ENCODE assay signal across 1 fruit fly cellular context in genomic region chr3L:3760395-3760997, dm6.
A peak's percentile ranks its signal among the peaks of the same experiment; 100 is the strongest.
TF ChIP-seq lines count a peak whose summit lies in the region.

No protein-coding gene starts in this region.

TF ChIP-seq in whole organism, embryonic, 481 proteins besides CTCF, POLR2A, EP300 and RAD21 (continued from another document):
- TF ChIP-seq CG2202 (tag; optimal IDR thresholded peaks at IDR 0.05; lab: Kevin White, UChicago) (no peak), ewg (GFP tag; optimal IDR thresholded peaks at IDR 0.05; lab: Kevin White, UChicago) (no peak), otp (GFP tag; IDR thresholded peaks at IDR 0.05; lab: Robert Waterston, UW) (no peak), vnd (GFP tag; IDR thresholded peaks at IDR 0.05; lab: Robert Waterston, UW; ENCODE audit: partially characterized antibody) (no peak), CG2678 (tag; optimal IDR thresholded peaks at IDR 0.05; lab: Kevin White, UChicago) (peak; percentile 60), CG11560 (tag; IDR thresholded peaks at IDR 0.05; lab: Robert Waterston, UW) (no peak), Ets97D (GFP tag; optimal IDR thresholded peaks at IDR 0.05; lab: Kevin White, UChicago) (no peak), scrt (GFP tag; optimal IDR thresholded peaks at IDR 0.05; lab: Kevin White, UChicago) (peak; percentile 25), Chrac-16 (GFP tag; optimal IDR thresholded peaks at IDR 0.05; lab: Kevin White, UChicago) (no peak), slou (GFP tag; optimal IDR thresholded peaks at IDR 0.05; lab: Kevin White, UChicago) (peak; percentile 19), CG17186 (GFP tag; optimal IDR thresholded peaks at IDR 0.05; lab: Kevin White, UChicago) (no peak), CG18619 (GFP tag; optimal IDR thresholded peaks at IDR 0.05; lab: Kevin White, UChicago) (peak; percentile 20), Rx (GFP tag; IDR thresholded peaks at IDR 0.05; lab: Robert Waterston, UW) (0 out of 2 replicates have a peak, but pooled peaks have one; percentile 30), CG31365 (tag; optimal IDR thresholded peaks at IDR 0.05; lab: Kevin White, UChicago) (no peak), Doc2 (GFP tag; IDR thresholded peaks at IDR 0.05; lab: Robert Waterston, UW) (no peak), Dp (GFP tag; optimal IDR thresholded peaks at IDR 0.05; lab: Kevin White, UChicago) (no peak), CkIIα-i1 (GFP tag; IDR thresholded peaks at IDR 0.05; lab: Robert Waterston, UW) (no peak), Hr51 (GFP tag; optimal IDR thresholded peaks at IDR 0.05; lab: Kevin White, UChicago) (peak in 1 of 2 experiments; percentile 63), Rfx (GFP tag; IDR thresholded peaks at IDR 0.05; lab: Robert Waterston, UW) (peak; percentile 71), nau (GFP tag; optimal IDR thresholded peaks at IDR 0.05; lab: Kevin White, UChicago) (peak; percentile 80), HLHmδ (GFP tag; optimal IDR thresholded peaks at IDR 0.05; lab: Kevin White, UChicago) (no peak), sug (tag; optimal IDR thresholded peaks at IDR 0.05; lab: Kevin White, UChicago) (peak; percentile 28), sima (GFP tag; optimal IDR thresholded peaks at IDR 0.05; lab: Kevin White, UChicago) (no peak), gce (GFP tag; IDR thresholded peaks at IDR 0.05; lab: Robert Waterston, UW) (no peak), kni (GFP tag; optimal IDR thresholded peaks at IDR 0.05; lab: Kevin White, UChicago) (no peak), CG6791 (GFP tag; IDR thresholded peaks at IDR 0.05; lab: Robert Waterston, UW; ENCODE audit: partially characterized antibody) (no peak), CG10267 (tag; optimal IDR thresholded peaks at IDR 0.05; lab: Kevin White, UChicago) (no peak), emc (GFP tag; optimal IDR thresholded peaks at IDR 0.05; lab: Kevin White, UChicago) (no peak), Opbp (GFP tag; IDR thresholded peaks at IDR 0.05; lab: Robert Waterston, UW; ENCODE audit: partially characterized antibody) (no peak), croc (GFP tag; conservative IDR thresholded peaks at IDR 0.05; lab: Robert Waterston, UW) (no peak), CG1602 (GFP tag; optimal IDR thresholded peaks at IDR 0.05; lab: Kevin White, UChicago) (no peak), Taf1 (GFP tag; IDR thresholded peaks at IDR 0.05; lab: Robert Waterston, UW) (no peak), Atf-2 (GFP tag; optimal IDR thresholded peaks at IDR 0.05; lab: Kevin White, UChicago) (no peak), Eip74EF (GFP tag; optimal IDR thresholded peaks at IDR 0.05; lab: Kevin White, UChicago) (peak in 1 of 2 experiments; percentile 24), odd (GFP tag; optimal IDR thresholded peaks at IDR 0.05; lab: Kevin White, UChicago) (no peak), ash1 (GFP tag; optimal IDR thresholded peaks at IDR 0.05; lab: Kevin White, UChicago) (no peak), CG33557 (GFP tag; optimal IDR thresholded peaks at IDR 0.05; lab: Kevin White, UChicago) (no peak), CG11695 (GFP tag; IDR thresholded peaks at IDR 0.05; lab: Robert Waterston, UW) (no peak; the same call in 2 of the 3 replicates), CG17612 (GFP tag; IDR thresholded peaks at IDR 0.05; lab: Robert Waterston, UW) (no peak), zf30C (GFP tag; optimal IDR thresholded peaks at IDR 0.05; lab: Kevin White, UChicago) (no peak), CG8359 (GFP tag; optimal IDR thresholded peaks at IDR 0.05; lab: Kevin White, UChicago; ENCODE audit: borderline replicate concordance) (no peak), sim (GFP tag; IDR thresholded peaks at IDR 0.05; lab: Robert Waterston, UW) (no peak), Ets65A (GFP tag; lab: Kevin White, UChicago) (no peak), CG34422 (GFP tag; IDR thresholded peaks at IDR 0.05; lab: Robert Waterston, UW) (peak; percentile 41; the same call in 1 of the 3 replicates), Mes4 (GFP tag; optimal IDR thresholded peaks at IDR 0.05; lab: Kevin White, UChicago) (no peak), Trl (optimal IDR thresholded peaks at IDR 0.05; lab: Kevin White, UChicago) (no peak), Trl (GFP tag; optimal IDR thresholded peaks at IDR 0.05; lab: Kevin White, UChicago) (no peak), CG32532 (GFP tag; IDR thresholded peaks at IDR 0.05; lab: Robert Waterston, UW) (peak; percentile 75), bcd (GFP tag; optimal IDR thresholded peaks at IDR 0.05; lab: Kevin White, UChicago) (no peak), CG16779 (GFP tag; IDR thresholded peaks at IDR 0.05; lab: Robert Waterston, UW) (no peak), eve (GFP tag; optimal IDR thresholded peaks at IDR 0.05; lab: Kevin White, UChicago) (no peak), fd3F (GFP tag; optimal IDR thresholded peaks at IDR 0.05; lab: Kevin White, UChicago) (no peak), H15 (GFP tag; IDR thresholded peaks at IDR 0.05; lab: Robert Waterston, UW) (0 out of 3 replicates have a peak, but pooled peaks have one; percentile 10), ab (GFP tag; optimal IDR thresholded peaks at IDR 0.05; lab: Kevin White, UChicago) (no peak), CG43689 (GFP tag; IDR thresholded peaks at IDR 0.05; lab: Robert Waterston, UW) (no peak), btn (GFP tag; optimal IDR thresholded peaks at IDR 0.05; lab: Kevin White, UChicago) (no peak), chm (GFP tag; IDR thresholded peaks at IDR 0.05; lab: Robert Waterston, UW) (no peak), wek (GFP tag; optimal IDR thresholded peaks at IDR 0.05; lab: Kevin White, UChicago) (no peak), NC2α (GFP tag; optimal IDR thresholded peaks at IDR 0.05; lab: Kevin White, UChicago) (no peak), CG17385 (GFP tag; optimal IDR thresholded peaks at IDR 0.05; lab: Kevin White, UChicago) (peak; percentile 19), CG34224 (GFP tag; IDR thresholded peaks at IDR 0.05; lab: Robert Waterston, UW; ENCODE audit: partially characterized antibody) (no peak), CG2120 (GFP tag; optimal IDR thresholded peaks at IDR 0.05; lab: Kevin White, UChicago) (peak; percentile 75), p53 (GFP tag; optimal IDR thresholded peaks at IDR 0.05; lab: Kevin White, UChicago) (no peak), Sin3A (optimal IDR thresholded peaks at IDR 0.05; lab: Kevin White, UChicago) (no peak), Dbx (GFP tag; IDR thresholded peaks at IDR 0.05; lab: Robert Waterston, UW) (peak; percentile 70), usp (GFP tag; optimal IDR thresholded peaks at IDR 0.05; lab: Kevin White, UChicago) (no peak), CG12769 (tag; optimal IDR thresholded peaks at IDR 0.05; lab: Kevin White, UChicago) (peak; percentile 93), Max (GFP tag; optimal IDR thresholded peaks at IDR 0.05; lab: Kevin White, UChicago) (no peak), jing (GFP tag; optimal IDR thresholded peaks at IDR 0.05; lab: Kevin White, UChicago) (no peak), CrebB (tag; optimal IDR thresholded peaks at IDR 0.05; lab: Kevin White, UChicago) (peak; percentile 19), CG17359 (tag; optimal IDR thresholded peaks at IDR 0.05; lab: Kevin White, UChicago) (peak; percentile 41), abd-A (tag; optimal IDR thresholded peaks at IDR 0.05; lab: Kevin White, UChicago) (peak; percentile 89), CG6683 (GFP tag; optimal IDR thresholded peaks at IDR 0.05; lab: Kevin White, UChicago) (no peak), CG8388 (GFP tag; optimal IDR thresholded peaks at IDR 0.05; lab: Kevin White, UChicago) (no peak), CG3838 (GFP tag; optimal IDR thresholded peaks at IDR 0.05; lab: Kevin White, UChicago) (no peak), CG14710 (tag; optimal IDR thresholded peaks at IDR 0.05; lab: Kevin White, UChicago) (no peak), B-H2 (GFP tag; optimal IDR thresholded peaks at IDR 0.05; lab: Kevin White, UChicago) (no peak), br (optimal IDR thresholded peaks at IDR 0.05; lab: Kevin White, UChicago) (no peak), CG6689 (GFP tag; IDR thresholded peaks at IDR 0.05; lab: Robert Waterston, UW) (0 out of 2 replicates have a peak, but pooled peaks have one; percentile 11), gro (GFP tag; optimal IDR thresholded peaks at IDR 0.05; lab: Kevin White, UChicago) (peak; percentile 55), E2f1 (GFP tag; IDR thresholded peaks at IDR 0.05; lab: Robert Waterston, UW) (no peak), CG6854 (GFP tag; optimal IDR thresholded peaks at IDR 0.05; lab: Kevin White, UChicago) (peak; percentile 21), ERR (GFP tag; optimal IDR thresholded peaks at IDR 0.05; lab: Kevin White, UChicago) (no peak), CG8290 (GFP tag; optimal IDR thresholded peaks at IDR 0.05; lab: Kevin White, UChicago) (no peak), CG8290 (tag; optimal IDR thresholded peaks at IDR 0.05; lab: Kevin White, UChicago) (peak in 1 of 2 experiments; percentile 43), CG9817 (tag; optimal IDR thresholded peaks at IDR 0.05; lab: Kevin White, UChicago) (no peak), corto (GFP tag; optimal IDR thresholded peaks at IDR 0.05; lab: Kevin White, UChicago) (no peak), wdn (GFP tag; IDR thresholded peaks at IDR 0.05; lab: Robert Waterston, UW) (no peak), CG3407 (GFP tag; optimal IDR thresholded peaks at IDR 0.05; lab: Kevin White, UChicago) (no peak), az2 (GFP tag; optimal IDR thresholded peaks at IDR 0.05; lab: Kevin White, UChicago) (no peak), pan (optimal IDR thresholded peaks at IDR 0.05; lab: Kevin White, UChicago) (no peak), pan (GFP tag; optimal IDR thresholded peaks at IDR 0.05 in 1 of 2, IDR thresholded peaks at IDR 0.05 in 1 of 2) (peak in 1 of 2 experiments; percentile 65), nmo (GFP tag; optimal IDR thresholded peaks at IDR 0.05; lab: Kevin White, UChicago) (no peak), oc (tag; optimal IDR thresholded peaks at IDR 0.05; lab: Kevin White, UChicago) (no peak), Pdp1 (GFP tag; optimal IDR thresholded peaks at IDR 0.05; lab: Kevin White, UChicago) (peak in 1 of 2 experiments; percentile 38), Drgx (GFP tag; IDR thresholded peaks at IDR 0.05; lab: Robert Waterston, UW) (no peak), lab (GFP tag; optimal IDR thresholded peaks at IDR 0.05; lab: Kevin White, UChicago) (peak; percentile 64), Dip2 (GFP tag; IDR thresholded peaks at IDR 0.05; lab: Robert Waterston, UW) (no peak), ranshi (GFP tag; IDR thresholded peaks at IDR 0.05; lab: Robert Waterston, UW) (peak; percentile 63; the same call in 1 of the 2 replicates), CG15601 (tag; optimal IDR thresholded peaks at IDR 0.05; lab: Kevin White, UChicago) (no peak), jumu (GFP tag; optimal IDR thresholded peaks at IDR 0.05; lab: Kevin White, UChicago) (no peak), CG7839 (tag; optimal IDR thresholded peaks at IDR 0.05; lab: Kevin White, UChicago) (peak; percentile 49), psq (GFP tag; optimal IDR thresholded peaks at IDR 0.05; lab: Kevin White, UChicago) (no peak), CG2712 (tag; optimal IDR thresholded peaks at IDR 0.05; lab: Kevin White, UChicago) (no peak), CG8765 (GFP tag; IDR thresholded peaks at IDR 0.05; lab: Robert Waterston, UW) (no peak), dan (GFP tag; IDR thresholded peaks at IDR 0.05; lab: Robert Waterston, UW) (no peak), CG1233 (GFP tag; optimal IDR thresholded peaks at IDR 0.05; lab: Kevin White, UChicago) (no peak), HHEX (GFP tag; optimal IDR thresholded peaks at IDR 0.05; lab: Kevin White, UChicago) (no peak), trem (tag; optimal IDR thresholded peaks at IDR 0.05; lab: Kevin White, UChicago) (no peak), grn (GFP tag; optimal IDR thresholded peaks at IDR 0.05; lab: Kevin White, UChicago) (no peak), CG11504 (tag; optimal IDR thresholded peaks at IDR 0.05; lab: Kevin White, UChicago) (peak; percentile 60), Asciz (GFP tag; optimal IDR thresholded peaks at IDR 0.05; lab: Kevin White, UChicago) (no peak), Neu2 (GFP tag; optimal IDR thresholded peaks at IDR 0.05; lab: Kevin White, UChicago; ENCODE audit: borderline replicate concordance) (no peak), CG17802 (tag; optimal IDR thresholded peaks at IDR 0.05; lab: Kevin White, UChicago) (no peak), CG18599 (GFP tag; optimal IDR thresholded peaks at IDR 0.05; lab: Kevin White, UChicago) (peak; percentile 61), D19A (tag; optimal IDR thresholded peaks at IDR 0.05; lab: Kevin White, UChicago) (peak; percentile 79), dpn (GFP tag; optimal IDR thresholded peaks at IDR 0.05; lab: Kevin White, UChicago) (peak; percentile 26 to 60), esg (GFP tag; conservative IDR thresholded peaks at IDR 0.05; lab: Robert Waterston, UW) (no peak; the same call in 1 of the 2 replicates), CG4820 (GFP tag; optimal IDR thresholded peaks at IDR 0.05; lab: Kevin White, UChicago) (no peak), Optix (GFP tag; IDR thresholded peaks at IDR 0.05; lab: Robert Waterston, UW) (no peak), CG11093 (GFP tag; IDR thresholded peaks at IDR 0.05; lab: Robert Waterston, UW) (no peak)
TF ChIP-seq in whole organism, embryonic: peak in this region for 146.
